Worm (Caenorhabditis elegans) whole organism, late embryonic: ENCODE results near the gene spp-7.

Experiments
- ceh-34 ChIP-seq: sonication (generic microtip); optimal IDR thresholded peaks from 2 replicates; lab custom pipeline; 2016; ENCODE audit warnings: mild to moderate bottlenecking, missing genetic modification characterization, missing compliant biosample characterization
- ceh-45 ChIP-seq: fragments of 200-800 bp; sonication (Bioruptor generic); IDR thresholded peaks from 2 replicates; pipeline ENCODE4 v1.3.6; 2022; ENCODE audit warnings: missing genetic modification reagents, missing genetic modification characterization, missing compliant biosample characterization
- pax-1 ChIP-seq: fragments of 150-350 bp; optimal IDR thresholded peaks from 2 replicates; lab custom pipeline; 2014; ENCODE audit warnings: missing biosample characterization, missing genetic modification characterization
- ref-2 ChIP-seq: sonication (generic microtip); optimal IDR thresholded peaks from 2 replicates; lab custom pipeline; 2016; ENCODE audit warnings: missing genetic modification characterization, missing compliant biosample characterization
- syd-9 ChIP-seq: sonication (generic microtip); optimal IDR thresholded peaks from 2 replicates; lab custom pipeline; 2016; ENCODE audit warnings: mild to moderate bottlenecking, missing genetic modification characterization, moderate library complexity, missing compliant biosample characterization

ce11 chrIV:5374946-5375345 lies 40.6 kb downstream of the spp-7 start:
- TF ChIP-seq ceh-34 (tag; lab: Kevin White, UChicago) (no peak), ref-2 (tag; lab: Kevin White, UChicago) (no peak), ceh-45 (GFP tag; lab: Robert Waterston, UW) (no peak), pax-1 (tag; lab: Kevin White, UChicago) (no peak), syd-9 (tag; lab: Kevin White, UChicago) (no peak)
